Worm (Caenorhabditis elegans): ENCODE data around the gene glb-27.

DNA sequence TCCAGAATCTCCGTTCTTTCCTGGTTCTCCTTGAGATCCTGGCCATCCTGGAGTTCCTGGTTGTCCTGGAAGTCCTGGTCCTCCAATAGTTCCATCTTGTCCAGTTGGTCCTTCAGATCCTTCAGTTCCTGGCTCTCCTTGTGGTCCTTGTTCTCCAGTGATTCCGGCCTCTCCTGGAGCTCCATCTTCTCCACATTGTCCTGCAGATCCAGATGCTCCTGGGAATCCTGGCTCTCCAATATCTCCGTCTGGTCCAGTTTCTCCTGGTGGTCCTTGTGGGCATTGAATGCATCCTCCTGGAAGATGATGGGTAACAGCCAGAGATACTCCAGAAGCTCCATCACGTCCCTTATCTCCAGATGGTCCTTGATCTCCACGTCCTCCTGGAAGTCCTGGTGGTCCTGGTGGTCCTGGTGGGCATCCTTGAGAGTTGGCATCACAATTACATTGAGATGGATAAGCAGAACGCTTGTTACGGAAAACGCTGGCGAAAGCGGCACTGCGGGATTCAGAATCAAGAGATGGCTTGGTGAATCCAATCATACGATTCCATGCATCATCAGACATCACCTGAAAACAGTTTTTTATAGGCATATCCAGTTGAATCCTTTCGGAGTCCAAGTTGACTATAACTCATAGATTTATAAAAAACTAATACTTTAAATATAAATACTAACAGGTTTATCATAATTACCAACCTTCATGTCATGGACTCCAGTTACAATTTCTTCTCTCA, 12.3 kb upstream of the glb-27 start:
- TF ChIP-seq unc-62 (GFP tag; optimal IDR thresholded peaks at IDR 0.05) = no peak
- TF ChIP-seq nhr-77 (tag; optimal IDR thresholded peaks at IDR 0.05) = no peak
- no peak for TF ChIP-seq egl-27 (tag; optimal IDR thresholded peaks at IDR 0.05)
- no peak for TF ChIP-seq C34F6.9 (tag; optimal IDR thresholded peaks at IDR 0.05)
- TF ChIP-seq lin-13 (GFP tag; optimal IDR thresholded peaks at IDR 0.05) = no peak
- TF ChIP-seq unc-39 (tag; optimal IDR thresholded peaks at IDR 0.05) = no peak
- no peak for TF ChIP-seq dmd-4 (tag; optimal IDR thresholded peaks at IDR 0.05)
- no peak for TF ChIP-seq lsy-2 (tag; optimal IDR thresholded peaks at IDR 0.05)
- TF ChIP-seq fos-1 (tag; optimal IDR thresholded peaks at IDR 0.05) = no peak
- TF ChIP-seq ztf-11 (tag; optimal IDR thresholded peaks at IDR 0.05) = no peak
- TF ChIP-seq nhr-12 (tag; optimal IDR thresholded peaks at IDR 0.05) = no peak
- TF ChIP-seq snpc-4 (tag; optimal IDR thresholded peaks at IDR 0.05) = no peak
- TF ChIP-seq nhr-6 (tag; optimal IDR thresholded peaks at IDR 0.05) = no peak
- TF ChIP-seq elt-1 (tag; optimal IDR thresholded peaks at IDR 0.05) = no peak

Data from whole organism, L2 larva.